Worm (Caenorhabditis elegans): ENCODE results near the gene F28F9.2.

ce11 chrIV:3812812-3813211, 26.7 kb upstream of the F28F9.2 start:
- no peak for TF ChIP-seq ama-1 (optimal IDR thresholded peaks at IDR 0.05)
- TF ChIP-seq nfya-1 (tag; optimal IDR thresholded peaks at IDR 0.05): no peak
- no peak for TF ChIP-seq unc-86 (tag; optimal IDR thresholded peaks at IDR 0.05)
- TF ChIP-seq pax-1 (tag; optimal IDR thresholded peaks at IDR 0.05): no peak

All from whole organism, late embryonic.